Worm (Caenorhabditis elegans) whole organism, L2 larva: ENCODE data around the gene cwn-2.

ENCODE experiments used
- R02D3.7 ChIP-seq: fragments of 150-350 bp; optimal IDR thresholded peaks from 2 replicates; lab custom pipeline; 2014; ENCODE audit warnings: missing biosample characterization, missing genetic modification characterization
- alr-1 ChIP-seq: fragments of 150-350 bp; optimal IDR thresholded peaks from 2 replicates; lab custom pipeline; 2014; ENCODE audit warnings: missing biosample characterization, missing genetic modification characterization
- aly-2 ChIP-seq: fragments of 150-350 bp; optimal IDR thresholded peaks from 2 replicates; lab custom pipeline; 2014; ENCODE audit warnings: missing biosample characterization, missing genetic modification characterization
- ama-1 ChIP-seq: fragments of 150-350 bp; optimal IDR thresholded peaks from 2 replicates; lab custom pipeline; 2018; ENCODE audit warnings: inconsistent platforms
- ceh-82 ChIP-seq: fragments of 150-350 bp; optimal IDR thresholded peaks from 2 replicates; lab custom pipeline; 2014; ENCODE audit warnings: missing biosample characterization, missing genetic modification characterization
- egl-27 ChIP-seq: sonication (generic microtip); optimal IDR thresholded peaks from 3 replicates; lab custom pipeline; 2017; ENCODE audit warnings: missing biosample characterization, missing genetic modification reagents, missing genetic modification characterization
- elt-3 ChIP-seq: sonication (generic microtip); optimal IDR thresholded peaks from 2 replicates; lab custom pipeline; 2017; ENCODE audit warnings: missing biosample characterization, missing genetic modification characterization
- nhr-23 ChIP-seq: fragments of 150-350 bp; optimal IDR thresholded peaks from 2 replicates; lab custom pipeline; 2014; ENCODE audit warnings: missing biosample characterization, missing genetic modification reagents, missing genetic modification characterization
- nhr-237 ChIP-seq: fragments of 150-350 bp; optimal IDR thresholded peaks from 2 replicates; lab custom pipeline; 2014; ENCODE audit warnings: missing biosample characterization, missing genetic modification characterization
- unc-39 ChIP-seq: fragments of 150-350 bp; optimal IDR thresholded peaks from 2 replicates; lab custom pipeline; 2014; ENCODE audit warnings: missing biosample characterization, missing genetic modification characterization
- unc-62 ChIP-seq: fragments of 150-350 bp; optimal IDR thresholded peaks from 2 replicates; lab custom pipeline; 2014; ENCODE audit warnings: missing biosample characterization, missing genetic modification reagents, missing genetic modification characterization
- zag-1 ChIP-seq: fragments of 150-350 bp; optimal IDR thresholded peaks from 2 replicates; lab custom pipeline; 2014; ENCODE audit warnings: missing biosample characterization, missing genetic modification characterization

ce11 chrIV:10080816-10081215 lies 13.2 kb downstream of the cwn-2 start, which contains the start of gene W01B6.6:
- no peak for TF ChIP-seq unc-62
- TF ChIP-seq ama-1 (lab: Kevin White, UChicago): no peak
- no peak for TF ChIP-seq aly-2 (tag; lab: Kevin White, UChicago)
- no peak for TF ChIP-seq nhr-237 (tag; lab: Kevin White, UChicago)
- no peak for TF ChIP-seq nhr-23
- TF ChIP-seq R02D3.7 (tag; lab: Kevin White, UChicago): no peak
- TF ChIP-seq elt-3 (tag; lab: Kevin White, UChicago): no peak
- TF ChIP-seq zag-1 (tag; lab: Kevin White, UChicago): no peak
- no peak for TF ChIP-seq unc-39
- no peak for TF ChIP-seq egl-27
- no peak for TF ChIP-seq ceh-82
- no peak for TF ChIP-seq alr-1
